In the genomic region with DNA sequence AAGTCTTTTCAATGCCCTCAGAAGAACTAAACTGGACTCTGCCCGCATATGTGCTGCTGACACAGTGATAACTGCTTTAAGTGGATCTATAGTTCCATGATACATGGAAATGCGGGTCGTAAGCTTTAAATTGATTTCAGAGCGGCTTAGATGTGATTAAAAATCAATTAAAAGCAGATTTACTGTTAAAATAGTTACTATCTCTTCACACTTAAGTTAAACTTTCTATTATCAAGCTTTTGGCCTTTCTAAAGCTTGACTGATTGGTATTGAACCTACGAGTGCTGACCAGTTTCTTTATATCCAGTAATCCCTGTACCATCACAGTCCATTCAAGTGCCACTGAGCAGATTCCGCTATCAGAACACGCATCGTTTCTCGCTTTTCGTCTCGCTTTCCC, we compare ENCODE assay signal across 1 fruit fly cellular context.
TF ChIP-seq lines count a peak whose summit lies in the region.

No protein-coding gene starts in this region.

TF ChIP-seq in whole organism, embryonic, 481 proteins besides CTCF, POLR2A, EP300 and RAD21 (continued from another document):
- TF ChIP-seq hbn (GFP tag; IDR thresholded peaks at IDR 0.05; lab: Robert Waterston, UW; ENCODE audit: partially characterized antibody) (no peak), Oli (tag; optimal IDR thresholded peaks at IDR 0.05; lab: Kevin White, UChicago) (peak; percentile 76), CG7987 (GFP tag; optimal IDR thresholded peaks at IDR 0.05; lab: Kevin White, UChicago) (no peak), luna (GFP tag; optimal IDR thresholded peaks at IDR 0.05; lab: Kevin White, UChicago) (no peak), h (optimal IDR thresholded peaks at IDR 0.05; lab: Kevin White, UChicago) (no peak), eve (GFP tag; optimal IDR thresholded peaks at IDR 0.05; lab: Kevin White, UChicago) (peak in 1 of 2 experiments; percentile 82), lmd (GFP tag; IDR thresholded peaks at IDR 0.05; lab: Robert Waterston, UW) (peak; percentile 76), CG13123 (GFP tag; optimal IDR thresholded peaks at IDR 0.05; lab: Kevin White, UChicago) (no peak), tgo (GFP tag; IDR thresholded peaks at IDR 0.05; lab: Robert Waterston, UW) (peak; percentile 48; the same call in 2 of the 3 replicates), chn (GFP tag; optimal IDR thresholded peaks at IDR 0.05; lab: Kevin White, UChicago) (peak; percentile 34), CG6854 (GFP tag; optimal IDR thresholded peaks at IDR 0.05; lab: Kevin White, UChicago) (no peak), ATbp (GFP tag; optimal IDR thresholded peaks at IDR 0.05; lab: Kevin White, UChicago) (peak; percentile 44), exex (tag; optimal IDR thresholded peaks at IDR 0.05; lab: Kevin White, UChicago) (peak; percentile 5), CG4854 (GFP tag; optimal IDR thresholded peaks at IDR 0.05; lab: Kevin White, UChicago) (no peak), vvl (GFP tag; IDR thresholded peaks at IDR 0.05; lab: Robert Waterston, UW) (peak; percentile 30; the same call in 1 of the 2 replicates), Trl (optimal IDR thresholded peaks at IDR 0.05; lab: Kevin White, UChicago) (no peak), Trl (GFP tag; optimal IDR thresholded peaks at IDR 0.05; lab: Kevin White, UChicago) (peak; percentile 29), Poxn (GFP tag; IDR thresholded peaks at IDR 0.05; lab: Robert Waterston, UW) (no peak), CG30403 (GFP tag; optimal IDR thresholded peaks at IDR 0.05; lab: Kevin White, UChicago) (peak; percentile 50), Antp (GFP tag; optimal IDR thresholded peaks at IDR 0.05; lab: Kevin White, UChicago) (peak; percentile 24), Vsx1 (GFP tag; optimal IDR thresholded peaks at IDR 0.05; lab: Kevin White, UChicago) (no peak), Rx (GFP tag; IDR thresholded peaks at IDR 0.05; lab: Robert Waterston, UW) (no peak), CG2199 (GFP tag; IDR thresholded peaks at IDR 0.05; lab: Robert Waterston, UW) (no peak), CG13424 (tag; optimal IDR thresholded peaks at IDR 0.05; lab: Kevin White, UChicago) (peak; percentile 67), CG14965 (GFP tag; optimal IDR thresholded peaks at IDR 0.05; lab: Kevin White, UChicago; ENCODE audit: borderline replicate concordance) (no peak), mld (GFP tag; IDR thresholded peaks at IDR 0.05; lab: Robert Waterston, UW; ENCODE audit: partially characterized antibody) (no peak), CG18011 (GFP tag; optimal IDR thresholded peaks at IDR 0.05; lab: Kevin White, UChicago) (no peak), CG18599 (GFP tag; optimal IDR thresholded peaks at IDR 0.05; lab: Kevin White, UChicago) (peak; percentile 56), CG8089 (GFP tag; optimal IDR thresholded peaks at IDR 0.05; lab: Kevin White, UChicago) (peak; percentile 32), CG9797 (GFP tag; optimal IDR thresholded peaks at IDR 0.05; lab: Kevin White, UChicago) (no peak), NFAT (GFP tag; IDR thresholded peaks at IDR 0.05; lab: Robert Waterston, UW) (no peak), CG15011 (GFP tag; optimal IDR thresholded peaks at IDR 0.05; lab: Kevin White, UChicago) (peak; percentile 22), fd96Cb (tag; optimal IDR thresholded peaks at IDR 0.05; lab: Kevin White, UChicago) (peak; percentile 67), stwl (tag; optimal IDR thresholded peaks at IDR 0.05; lab: Kevin White, UChicago) (no peak), CG2875 (GFP tag; optimal IDR thresholded peaks at IDR 0.05; lab: Kevin White, UChicago) (peak; percentile 6), Mad (GFP tag; optimal IDR thresholded peaks at IDR 0.05; lab: Kevin White, UChicago) (peak; percentile 7), row (GFP tag; IDR thresholded peaks at IDR 0.05; lab: Robert Waterston, UW) (peak; percentile 81), CG3995 (GFP tag; optimal IDR thresholded peaks at IDR 0.05; lab: Kevin White, UChicago) (no peak), Max (GFP tag; optimal IDR thresholded peaks at IDR 0.05; lab: Kevin White, UChicago) (peak; percentile 7), Adf1 (GFP tag; IDR thresholded peaks at IDR 0.05; lab: Robert Waterston, UW) (no peak), Dip3 (GFP tag; optimal IDR thresholded peaks at IDR 0.05; lab: Kevin White, UChicago) (no peak), tap (tag; optimal IDR thresholded peaks at IDR 0.05; lab: Kevin White, UChicago) (peak; percentile 25), Spps (tag; optimal IDR thresholded peaks at IDR 0.05; lab: Kevin White, UChicago) (no peak), grau (tag; optimal IDR thresholded peaks at IDR 0.05; lab: Kevin White, UChicago) (peak; percentile 93), nau (GFP tag; optimal IDR thresholded peaks at IDR 0.05; lab: Kevin White, UChicago) (peak; percentile 54), tio (GFP tag; optimal IDR thresholded peaks at IDR 0.05; lab: Kevin White, UChicago) (peak; percentile 44), nerfin-2 (GFP tag; IDR thresholded peaks at IDR 0.05; lab: Robert Waterston, UW; ENCODE audit: partially characterized antibody) (no peak), CG17912 (GFP tag; optimal IDR thresholded peaks at IDR 0.05; lab: Kevin White, UChicago) (no peak), CG1647 (GFP tag; optimal IDR thresholded peaks at IDR 0.05; lab: Kevin White, UChicago) (no peak), yki (optimal IDR thresholded peaks at IDR 0.05; lab: Kevin White, UChicago) (no peak), Asciz (GFP tag; optimal IDR thresholded peaks at IDR 0.05; lab: Kevin White, UChicago) (peak; percentile 40), CG16813 (GFP tag; IDR thresholded peaks at IDR 0.05; lab: Robert Waterston, UW; ENCODE audit: partially characterized antibody) (no peak), CrebB (tag; optimal IDR thresholded peaks at IDR 0.05; lab: Kevin White, UChicago) (no peak), H15 (GFP tag; IDR thresholded peaks at IDR 0.05; lab: Robert Waterston, UW) (no peak), gsb-n (tag; optimal IDR thresholded peaks at IDR 0.05; lab: Kevin White, UChicago) (peak; percentile 21), HLH3B (GFP tag; IDR thresholded peaks at IDR 0.05; lab: Robert Waterston, UW) (0 out of 2 replicates have a peak, but pooled peaks have one; percentile 29), eyg (GFP tag; optimal IDR thresholded peaks at IDR 0.05; lab: Kevin White, UChicago) (peak; percentile 35), CG15479 (GFP tag; optimal IDR thresholded peaks at IDR 0.05; lab: Kevin White, UChicago) (no peak), NfI (GFP tag; optimal IDR thresholded peaks at IDR 0.05; lab: Kevin White, UChicago) (peak; percentile 43), her (GFP tag; optimal IDR thresholded peaks at IDR 0.05; lab: Kevin White, UChicago) (no peak), CG18619 (GFP tag; optimal IDR thresholded peaks at IDR 0.05; lab: Kevin White, UChicago) (peak; percentile 43), Lim3 (GFP tag; IDR thresholded peaks at IDR 0.05; lab: Robert Waterston, UW) (no peak), cas (GFP tag; IDR thresholded peaks at IDR 0.05; lab: Robert Waterston, UW) (no peak), CG6689 (GFP tag; IDR thresholded peaks at IDR 0.05; lab: Robert Waterston, UW) (peak; percentile 44; the same call in 1 of the 2 replicates), CG31388 (GFP tag; optimal IDR thresholded peaks at IDR 0.05; lab: Kevin White, UChicago) (peak; percentile 12), gcm2 (GFP tag; optimal IDR thresholded peaks at IDR 0.05; lab: Kevin White, UChicago) (peak; percentile 68), CG11456 (GFP tag; IDR thresholded peaks at IDR 0.05; lab: Robert Waterston, UW) (no peak), Sox100B (GFP tag; optimal IDR thresholded peaks at IDR 0.05; lab: Kevin White, UChicago) (peak; percentile 57), Ada2b (GFP tag; IDR thresholded peaks at IDR 0.05; lab: Robert Waterston, UW) (0 out of 2 replicates have a peak, but pooled peaks have one; percentile 11), ind (GFP tag; optimal IDR thresholded peaks at IDR 0.05; lab: Kevin White, UChicago) (peak; percentile 67), Ets65A (GFP tag; lab: Kevin White, UChicago) (peak; percentile 88), Mes4 (GFP tag; optimal IDR thresholded peaks at IDR 0.05; lab: Kevin White, UChicago) (peak; percentile 4), Fer1 (GFP tag; optimal IDR thresholded peaks at IDR 0.05; lab: Kevin White, UChicago) (peak; percentile 50), CG8924 (tag; optimal IDR thresholded peaks at IDR 0.05; lab: Kevin White, UChicago) (peak; percentile 57), ttk (GFP tag; IDR thresholded peaks at IDR 0.05; lab: Robert Waterston, UW) (no peak), tup (GFP tag; optimal IDR thresholded peaks at IDR 0.05; lab: Kevin White, UChicago) (peak; percentile 28), kay (GFP tag; optimal IDR thresholded peaks at IDR 0.05; lab: Kevin White, UChicago) (peak; percentile 4), MESR4 (GFP tag; optimal IDR thresholded peaks at IDR 0.05; lab: Kevin White, UChicago) (no peak), CG4730 (GFP tag; IDR thresholded peaks at IDR 0.05; lab: Robert Waterston, UW) (no peak), CG14441 (GFP tag; IDR thresholded peaks at IDR 0.05; lab: Robert Waterston, UW) (0 out of 2 replicates have a peak, but pooled peaks have one; percentile 29), Med (GFP tag; lab: Kevin White, UChicago) (peak; percentile 89), CG33557 (GFP tag; optimal IDR thresholded peaks at IDR 0.05; lab: Kevin White, UChicago) (peak; percentile 42), Deaf1 (tag; optimal IDR thresholded peaks at IDR 0.05; lab: Kevin White, UChicago) (no peak), slbo (GFP tag; IDR thresholded peaks at IDR 0.05; lab: Robert Waterston, UW) (peak; percentile 43), chif (GFP tag; optimal IDR thresholded peaks at IDR 0.05; lab: Kevin White, UChicago) (peak; percentile 33 to 67), CHES-1-like (GFP tag; optimal IDR thresholded peaks at IDR 0.05; lab: Kevin White, UChicago) (peak; percentile 1), pum (GFP tag; optimal IDR thresholded peaks at IDR 0.05; lab: Kevin White, UChicago) (peak; percentile 45), trem (tag; optimal IDR thresholded peaks at IDR 0.05; lab: Kevin White, UChicago) (peak; percentile 6), CG10147 (GFP tag; optimal IDR thresholded peaks at IDR 0.05; lab: Kevin White, UChicago) (peak; percentile 29), CG10462 (GFP tag; optimal IDR thresholded peaks at IDR 0.05; lab: Kevin White, UChicago) (peak; percentile 6), B-H2 (GFP tag; optimal IDR thresholded peaks at IDR 0.05; lab: Kevin White, UChicago) (no peak), az2 (GFP tag; optimal IDR thresholded peaks at IDR 0.05; lab: Kevin White, UChicago) (peak; percentile 51), Hsf (GFP tag; optimal IDR thresholded peaks at IDR 0.05; lab: Kevin White, UChicago) (peak; percentile 59), CG32532 (GFP tag; IDR thresholded peaks at IDR 0.05; lab: Robert Waterston, UW) (peak; percentile 11; the same call in 1 of the 2 replicates), unc-4 (GFP tag; IDR thresholded peaks at IDR 0.05; lab: Robert Waterston, UW; ENCODE audit: partially characterized antibody) (no peak), trh (GFP tag; optimal IDR thresholded peaks at IDR 0.05; lab: Kevin White, UChicago) (peak; percentile 16), CG15269 (tag; optimal IDR thresholded peaks at IDR 0.05; lab: Kevin White, UChicago) (peak; percentile 64), CG15073 (GFP tag; optimal IDR thresholded peaks at IDR 0.05; lab: Kevin White, UChicago) (no peak), Hand (GFP tag; optimal IDR thresholded peaks at IDR 0.05; lab: Kevin White, UChicago) (peak; percentile 17), pros (GFP tag; optimal IDR thresholded peaks at IDR 0.05; lab: Kevin White, UChicago) (no peak), Taf1 (GFP tag; IDR thresholded peaks at IDR 0.05; lab: Robert Waterston, UW) (peak; percentile 16; the same call in 1 of the 2 replicates), CG32772 (GFP tag; IDR thresholded peaks at IDR 0.05; lab: Robert Waterston, UW) (no peak), cad (GFP tag; optimal IDR thresholded peaks at IDR 0.05; lab: Kevin White, UChicago) (no peak), lilli (GFP tag; optimal IDR thresholded peaks at IDR 0.05; lab: Kevin White, UChicago) (peak; percentile 56), Dref (GFP tag; IDR thresholded peaks at IDR 0.05; lab: Robert Waterston, UW) (no peak), Hr39 (optimal IDR thresholded peaks at IDR 0.05; lab: Kevin White, UChicago) (no peak), NC2α (GFP tag; optimal IDR thresholded peaks at IDR 0.05; lab: Kevin White, UChicago) (peak; percentile 28), seq (GFP tag; IDR thresholded peaks at IDR 0.05; lab: Robert Waterston, UW) (no peak), ham (GFP tag; IDR thresholded peaks at IDR 0.05; lab: Robert Waterston, UW) (no peak), cwo (GFP tag; optimal IDR thresholded peaks at IDR 0.05; lab: Kevin White, UChicago) (peak; percentile 44), Stat92E (GFP tag; optimal IDR thresholded peaks at IDR 0.05; lab: Kevin White, UChicago) (peak in 1 of 3 experiments; percentile 55), CG33213 (GFP tag; optimal IDR thresholded peaks at IDR 0.05; lab: Kevin White, UChicago) (peak; percentile 7), CG11247 (GFP tag; IDR thresholded peaks at IDR 0.05; lab: Robert Waterston, UW) (no peak), Atf6 (GFP tag; IDR thresholded peaks at IDR 0.05; lab: Robert Waterston, UW) (0 out of 2 replicates have a peak, but pooled peaks have one; percentile 21)
